Fruit fly (Drosophila melanogaster) whole organism, wandering third instar larva: ENCODE data around the gene Npc2c.

Experiments
- Abd-B ChIP-seq: fragments of >200 bp; optimal IDR thresholded peaks from 2 replicates; lab custom pipeline; 2017; ENCODE audit warnings: missing biosample characterization, missing genetic modification characterization
- CG32264 ChIP-seq: fragments of 200-800 bp; sonication (Bioruptor generic); optimal IDR thresholded peaks from 2 replicates; lab custom pipeline; 2016; ENCODE audit warnings: missing biosample characterization, missing genetic modification characterization
- CG9705 ChIP-seq: fragments of 200-800 bp; sonication (Bioruptor generic); optimal IDR thresholded peaks from 2 replicates; lab custom pipeline; 2018; ENCODE audit warnings: missing biosample characterization, mild to moderate bottlenecking, missing genetic modification characterization
- Dif ChIP-seq: fragments of 200-275, 200-300 bp; sonication (Bioruptor generic); optimal IDR thresholded peaks from 2 replicates; lab custom pipeline; 2018; ENCODE audit warnings: missing biosample characterization, missing genetic modification characterization; ENCODE audit not compliant: partially characterized antibody
- GATAd ChIP-seq: sonication (Bioruptor generic); optimal IDR thresholded peaks from 2 replicates; lab custom pipeline; 2016; ENCODE audit warnings: missing biosample characterization, missing genetic modification characterization
- HLH106 ChIP-seq: fragments of 200-800 bp; optimal IDR thresholded peaks from 3 replicates; lab custom pipeline; 2019; ENCODE audit warnings: missing biosample characterization, mild to moderate bottlenecking, missing genetic modification characterization, moderate library complexity
- Hr78 ChIP-seq: fragments of >200 bp; optimal IDR thresholded peaks from 2 replicates; lab custom pipeline; 2017; ENCODE audit warnings: missing biosample characterization, missing genetic modification characterization
- Mio ChIP-seq: sonication (Bioruptor generic); optimal IDR thresholded peaks from 2 replicates; lab custom pipeline; 2016; ENCODE audit warnings: missing biosample characterization, missing genetic modification characterization
- Myc ChIP-seq: fragments of >200 bp; optimal IDR thresholded peaks from 2 replicates; lab custom pipeline; 2017
- N ChIP-seq: fragments of >200 bp; optimal IDR thresholded peaks from 2 replicates; lab custom pipeline; 2018; ENCODE audit warnings: missing biosample characterization, missing external identifiers, missing genetic modification characterization
- OdsH ChIP-seq: fragments of 200-800 bp; sonication (Bioruptor generic); optimal IDR thresholded peaks from 2 replicates; lab custom pipeline; 2016; ENCODE audit warnings: missing biosample characterization, mild to moderate bottlenecking, missing genetic modification characterization
- Rel ChIP-seq, 2 experiments: fragments of 200-800 bp; sonication (Bioruptor generic) in 1 of 2; optimal IDR thresholded peaks; 2 replicates in 1 of 2; 3 replicates in 1 of 2; lab custom pipeline; 2016 to 2019; ENCODE audit warnings: mild to moderate bottlenecking in 2 of 2, missing biosample characterization in 2 of 2, missing genetic modification characterization in 2 of 2, moderate library complexity in 1 of 2
- Sp1 ChIP-seq: fragments of 200-800 bp; sonication (Bioruptor generic); optimal IDR thresholded peaks from 3 replicates; lab custom pipeline; 2019; ENCODE audit warnings: missing biosample characterization, mild to moderate bottlenecking, missing genetic modification characterization, moderate library complexity
- Vsx2 ChIP-seq: fragments of 200-300, 225-300 bp; sonication (Bioruptor generic); optimal IDR thresholded peaks from 2 replicates; lab custom pipeline; 2018; ENCODE audit warnings: missing biosample characterization, missing genetic modification characterization; ENCODE audit not compliant: partially characterized antibody
- br ChIP-seq: fragments of 200-800 bp; sonication (Bioruptor generic); optimal IDR thresholded peaks from 2 replicates; lab custom pipeline; 2016; ENCODE audit warnings: missing biosample characterization, missing genetic modification characterization
- brk ChIP-seq: fragments of 200-800 bp; sonication (Bioruptor generic); optimal IDR thresholded peaks from 2 replicates; lab custom pipeline; 2016; ENCODE audit warnings: missing biosample characterization, mild to moderate bottlenecking, missing genetic modification characterization
- dl ChIP-seq, 2 experiments: fragments of 175-275, 200-275 bp in 1 of 2; fragments of 200-275 bp in 1 of 2; sonication (Bioruptor generic); optimal IDR thresholded peaks; lab custom pipeline; 2018; ENCODE audit warnings: mild to moderate bottlenecking in 2 of 2, missing biosample characterization in 2 of 2, missing genetic modification characterization in 2 of 2, moderate library complexity in 2 of 2; ENCODE audit not compliant: partially characterized antibody in 2 of 2, insufficient read depth in 1 of 2
- ey ChIP-seq: fragments of 200-800 bp; sonication (Bioruptor generic); optimal IDR thresholded peaks from 2 replicates; lab custom pipeline; 2016; ENCODE audit warnings: missing biosample characterization, missing genetic modification characterization
- foxo ChIP-seq, 2 experiments: fragments of 200-800 bp; sonication (Bioruptor generic); optimal IDR thresholded peaks; 2 replicates in 1 of 2; 3 replicates in 1 of 2; lab custom pipeline; 2016 to 2017; ENCODE audit warnings: missing biosample characterization in 2 of 2, missing genetic modification characterization in 2 of 2
- fru ChIP-seq: fragments of 200-800 bp; sonication (Bioruptor generic); optimal IDR thresholded peaks from 3 replicates; lab custom pipeline; 2016; ENCODE audit warnings: missing biosample characterization, mild to moderate bottlenecking, missing genetic modification characterization
- h ChIP-seq: fragments of 200-800 bp; sonication (Bioruptor generic); optimal IDR thresholded peaks from 3 replicates; lab custom pipeline; 2016; ENCODE audit warnings: missing biosample characterization, mild to moderate bottlenecking, missing genetic modification characterization
- lola ChIP-seq: fragments of >200 bp; optimal IDR thresholded peaks from 2 replicates; lab custom pipeline; 2017; ENCODE audit warnings: missing biosample characterization, missing genetic modification characterization
- pan ChIP-seq: fragments of >200 bp; optimal IDR thresholded peaks from 2 replicates; lab custom pipeline; 2017
- psq ChIP-seq: fragments of 200-800 bp; sonication (Bioruptor generic); optimal IDR thresholded peaks from 3 replicates; lab custom pipeline; 2017; ENCODE audit warnings: missing biosample characterization, mild to moderate bottlenecking, missing genetic modification characterization, moderate library complexity
- rgr ChIP-seq: fragments of 200-800 bp; sonication (Bioruptor generic); optimal IDR thresholded peaks from 3 replicates; lab custom pipeline; 2016; ENCODE audit warnings: missing biosample characterization, mild to moderate bottlenecking, missing genetic modification characterization
- sv ChIP-seq: fragments of 200-800 bp; sonication (Bioruptor generic); optimal IDR thresholded peaks from 3 replicates; lab custom pipeline; 2016; ENCODE audit warnings: missing biosample characterization, missing genetic modification characterization
- tai ChIP-seq: sonication (Bioruptor generic); optimal IDR thresholded peaks from 2 replicates; lab custom pipeline; 2016; ENCODE audit warnings: missing biosample characterization, missing genetic modification characterization
- usp ChIP-seq: fragments of >200 bp; optimal IDR thresholded peaks from 2 replicates; lab custom pipeline; 2017; ENCODE audit warnings: missing biosample characterization, missing genetic modification characterization
- woc ChIP-seq: sonication (Bioruptor generic); optimal IDR thresholded peaks from 2 replicates; lab custom pipeline; 2016; ENCODE audit warnings: missing biosample characterization, mild to moderate bottlenecking, missing genetic modification characterization

The Npc2c gene

DNA sequence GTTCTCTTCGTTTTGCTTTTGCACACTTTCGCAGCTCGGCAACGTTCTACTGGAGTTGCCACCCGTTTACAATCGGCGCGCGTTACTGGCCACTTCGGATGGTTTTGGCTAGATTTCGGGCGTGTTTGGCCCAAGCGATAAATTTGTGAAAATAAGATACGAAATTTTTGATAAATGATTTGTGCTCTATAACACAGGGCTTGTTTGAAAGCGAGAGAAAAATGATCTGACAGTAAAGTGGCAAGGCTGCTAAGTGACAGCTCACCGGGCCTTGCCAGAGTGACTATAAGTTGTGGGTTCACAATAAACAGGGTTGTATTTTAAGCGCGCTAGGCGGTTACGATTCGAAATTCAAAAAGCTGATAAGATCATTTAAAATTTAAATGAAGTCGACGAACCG is 49.9 kb downstream of the Npc2c start, which contains the start of gene Fmr1:
TSS of gene Fmr1 (minus strand) at position 184 of the 400 bp plus-strand sequence.
- peak; percentile 26 for TF ChIP-seq ey
- no peak for TF ChIP-seq N (GFP tag; lab: Kevin White, UChicago)
- TF ChIP-seq lola, result no peak
- TF ChIP-seq Sp1 (GFP tag; lab: Kevin White, UChicago), result no peak
- no peak for TF ChIP-seq CG32264 (GFP tag; lab: Kevin White, UChicago)
- no peak for TF ChIP-seq Hr78 (GFP tag; lab: Kevin White, UChicago)
- peak; percentile 60 for TF ChIP-seq h (GFP tag; lab: Kevin White, UChicago)
- peak; percentile 97 for TF ChIP-seq psq (GFP tag; lab: Kevin White, UChicago)
- TF ChIP-seq fru, result peak; percentile 59
- no peak for TF ChIP-seq sv (GFP tag; lab: Kevin White, UChicago)
- peak; percentile 31 for TF ChIP-seq CG9705
- TF ChIP-seq Mio, result no peak
- peak; percentile 11 for TF ChIP-seq OdsH (GFP tag; lab: Kevin White, UChicago)
- TF ChIP-seq usp (GFP tag; lab: Kevin White, UChicago), result no peak
- no peak for TF ChIP-seq brk (GFP tag; lab: Kevin White, UChicago)
- TF ChIP-seq rgr, result peak; percentile 29
- no peak for TF ChIP-seq Abd-B (GFP tag; lab: Kevin White, UChicago)
- no peak for TF ChIP-seq tai (GFP tag; lab: Kevin White, UChicago)
- no peak for TF ChIP-seq dl (GFP tag; optimal IDR thresholded peaks at IDR 0.05; lab: Kevin White, UChicago; ENCODE audit: insufficient read depth in 1 of 2, partially characterized antibody in 2 of 2)
- no peak for TF ChIP-seq Dif (GFP tag; lab: Kevin White, UChicago)
- no peak for TF ChIP-seq pan (lab: Kevin White, UChicago)
- peak; percentile 50 for TF ChIP-seq HLH106
- no peak for TF ChIP-seq Vsx2 (GFP tag; lab: Kevin White, UChicago)
- TF ChIP-seq Myc (lab: Kevin White, UChicago), result peak; percentile 37
- no peak for TF ChIP-seq woc (GFP tag; lab: Kevin White, UChicago)
- TF ChIP-seq GATAd, result peak; percentile 77
- TF ChIP-seq foxo (GFP tag; optimal IDR thresholded peaks at IDR 0.05; lab: Kevin White, UChicago), result peak in 1 of 2 experiments; percentile 57
- peak; percentile 40 for TF ChIP-seq br
- no peak for TF ChIP-seq Rel (GFP tag; optimal IDR thresholded peaks at IDR 0.05; lab: Kevin White, UChicago)
- TF ChIP-seq Rel (tag; optimal IDR thresholded peaks at IDR 0.05; lab: Kevin White, UChicago), result peak; percentile 12
